Fruit fly (Drosophila melanogaster) whole organism, adult: ENCODE data around the gene drm.

ENCODE experiments used
- CG11617 ChIP-seq: fragments of 200-800 bp; sonication (Bioruptor generic); optimal IDR thresholded peaks from 2 replicates; lab custom pipeline; 2017; ENCODE audit warnings: mild to moderate bottlenecking, missing biosample characterization, missing genetic modification reagents, missing genetic modification characterization
- CG12768 ChIP-seq: fragments of 200-800 bp; sonication (Bioruptor generic); optimal IDR thresholded peaks from 2 replicates; lab custom pipeline; 2017; ENCODE audit warnings: missing biosample characterization, missing genetic modification characterization, mild to moderate bottlenecking, moderate library complexity, missing genetic modification reagents
- CG14711 ChIP-seq: fragments of 200-800 bp; sonication (Bioruptor generic); optimal IDR thresholded peaks from 2 replicates; lab custom pipeline; 2018; ENCODE audit warnings: missing biosample characterization, mild to moderate bottlenecking, missing genetic modification characterization, moderate library complexity
- CG1620 ChIP-seq: fragments of 200-800 bp; sonication (Bioruptor generic); optimal IDR thresholded peaks from 2 replicates; lab custom pipeline; 2016; ENCODE audit warnings: missing biosample characterization, missing genetic modification characterization
- CG33017 ChIP-seq: fragments of 200-800 bp; sonication (Bioruptor generic); optimal IDR thresholded peaks from 2 replicates; lab custom pipeline; 2018; ENCODE audit warnings: missing biosample characterization, mild to moderate bottlenecking, missing genetic modification characterization, moderate library complexity
- CG5204 ChIP-seq: fragments of 200-800 bp; sonication (Bioruptor generic); optimal IDR thresholded peaks from 2 replicates; lab custom pipeline; 2016; ENCODE audit warnings: missing biosample characterization, missing genetic modification characterization
- CG7045 ChIP-seq: fragments of 200-800 bp; sonication (Bioruptor generic); optimal IDR thresholded peaks from 2 replicates; lab custom pipeline; 2017; ENCODE audit warnings: missing biosample characterization, mild to moderate bottlenecking, missing genetic modification characterization
- CG7101 ChIP-seq: fragments of 200-800 bp; sonication (Bioruptor generic); optimal IDR thresholded peaks from 2 replicates; lab custom pipeline; 2018; ENCODE audit warnings: missing biosample characterization, mild to moderate bottlenecking, missing genetic modification characterization, moderate library complexity
- Clk ChIP-seq: fragments of 200-800 bp; sonication (Bioruptor generic); optimal IDR thresholded peaks from 2 replicates; lab custom pipeline; 2017; ENCODE audit warnings: missing biosample characterization, missing genetic modification characterization
- Crg-1 ChIP-seq: fragments of 200-800 bp; sonication (Bioruptor generic); optimal IDR thresholded peaks from 2 replicates; lab custom pipeline; 2016; ENCODE audit warnings: missing biosample characterization, missing genetic modification characterization
- Hr96 ChIP-seq: fragments of 200-800 bp; sonication (Bioruptor generic); optimal IDR thresholded peaks from 2 replicates; lab custom pipeline; 2016; ENCODE audit warnings: missing biosample characterization, missing genetic modification characterization
- Mnt ChIP-seq: fragments of 200-800 bp; sonication (Bioruptor generic); optimal IDR thresholded peaks from 2 replicates; lab custom pipeline; 2016; ENCODE audit warnings: missing biosample characterization, mild to moderate bottlenecking, missing genetic modification characterization
- bab1 ChIP-seq: fragments of 200-800 bp; sonication (Bioruptor generic); optimal IDR thresholded peaks from 3 replicates; lab custom pipeline; 2019; ENCODE audit warnings: missing biosample characterization, mild to moderate bottlenecking, missing genetic modification characterization, moderate library complexity
- cic ChIP-seq: fragments of 200-800 bp; sonication (Bioruptor generic); optimal IDR thresholded peaks from 2 replicates; lab custom pipeline; 2017; ENCODE audit warnings: missing biosample characterization, mild to moderate bottlenecking, missing genetic modification characterization, moderate library complexity
- cnc ChIP-seq, 2 experiments: fragments of >200 bp; optimal IDR thresholded peaks; 2 replicates each; lab custom pipeline; 2017
- kay ChIP-seq: fragments of 200-800 bp; sonication (Bioruptor generic); peaks from one replicate; lab custom pipeline; 2016; ENCODE audit warnings: missing biosample characterization, missing genetic modification characterization, borderline replicate concordance
- ovo ChIP-seq: fragments of 200-800 bp; sonication (Bioruptor generic); optimal IDR thresholded peaks from 2 replicates; lab custom pipeline; 2016; ENCODE audit warnings: missing biosample characterization, missing genetic modification characterization
- pad ChIP-seq: fragments of 200-800 bp; sonication (Bioruptor generic); optimal IDR thresholded peaks from 3 replicates; lab custom pipeline; 2017; ENCODE audit warnings: missing biosample characterization, missing genetic modification characterization, mild to moderate bottlenecking, moderate library complexity, missing genetic modification reagents
- tj ChIP-seq: fragments of 200-800 bp; sonication (Bioruptor generic); optimal IDR thresholded peaks from 3 replicates; lab custom pipeline; 2017; ENCODE audit warnings: missing biosample characterization, mild to moderate bottlenecking, missing genetic modification characterization, moderate library complexity
- toe ChIP-seq: fragments of 200-800 bp; sonication (Bioruptor generic); optimal IDR thresholded peaks from 2 replicates; lab custom pipeline; 2016; ENCODE audit warnings: missing biosample characterization, missing genetic modification characterization

The drm gene

dm6 chr2L:3530186-3530832 is 8.7 kb upstream of the drm start, which contains the start of the genes Spindly and IFT57:
TSS of gene Spindly (minus strand) at chr2L:3530317.
TSS of gene IFT57 (plus strand) at chr2L:3530789.
- TF ChIP-seq bab1 (GFP tag; lab: Kevin White, UChicago) (no peak), CG12768 (GFP tag; lab: Kevin White, UChicago) (no peak), CG1620 (GFP tag; lab: Kevin White, UChicago) (no peak), CG14711 (no peak), CG5204 (GFP tag; lab: Kevin White, UChicago) (no peak), tj (no peak)

- TF ChIP-seq cnc (optimal IDR thresholded peaks at IDR 0.05; lab: Kevin White, UChicago), result no peak
- TF ChIP-seq CG33017, result no peak
- no peak for TF ChIP-seq bab1 (GFP tag; lab: Kevin White, UChicago)
- TF ChIP-seq pad, result no peak
- no peak for TF ChIP-seq CG1620 (GFP tag; lab: Kevin White, UChicago)
- TF ChIP-seq cic (GFP tag; lab: Kevin White, UChicago), result no peak
Observed at dm6 chr2L:3532973-3533525, 6.0 kb upstream of the drm start.

dm6 chr2L:3534227-3534842 is 4.7 kb upstream of the drm start:
- TF ChIP-seq cic (GFP tag; lab: Kevin White, UChicago), result no peak
- no peak for TF ChIP-seq CG14711

- TF ChIP-seq cic (GFP tag; lab: Kevin White, UChicago) (no peak), ovo (GFP tag; lab: Kevin White, UChicago) (no peak), cnc (optimal IDR thresholded peaks at IDR 0.05; lab: Kevin White, UChicago) (no peak), CG33017 (no peak), CG12768 (GFP tag; lab: Kevin White, UChicago) (no peak), Clk (GFP tag; lab: Kevin White, UChicago) (no peak)
Observed at dm6 chr2L:3539412-3539743, 331 bp downstream of the drm start.

dm6 chr2L:3539996-3540395 is 949 bp downstream of the drm start:
- TF ChIP-seq Crg-1 (GFP tag; lab: Kevin White, UChicago), result no peak
- no peak for TF ChIP-seq CG7101 (tag; lab: Kevin White, UChicago)
- no peak for TF ChIP-seq CG5204 (GFP tag; lab: Kevin White, UChicago)
- TF ChIP-seq bab1 (GFP tag; lab: Kevin White, UChicago), result no peak
- no peak for TF ChIP-seq tj
- TF ChIP-seq CG11617 (GFP tag; lab: Kevin White, UChicago), result no peak

- TF ChIP-seq CG33017, result no peak
- no peak for TF ChIP-seq CG12768 (GFP tag; lab: Kevin White, UChicago)
- no peak for TF ChIP-seq toe
- no peak for TF ChIP-seq Clk (GFP tag; lab: Kevin White, UChicago)
- TF ChIP-seq Hr96, result no peak
- no peak for TF ChIP-seq CG7045 (GFP tag; lab: Kevin White, UChicago)
- no peak for TF ChIP-seq CG1620 (GFP tag; lab: Kevin White, UChicago)
- TF ChIP-seq Crg-1 (GFP tag; lab: Kevin White, UChicago), result no peak
- no peak for TF ChIP-seq kay (GFP tag; lab: Kevin White, UChicago)
- no peak for TF ChIP-seq CG5204 (GFP tag; lab: Kevin White, UChicago)
- TF ChIP-seq tj, result no peak
- no peak for TF ChIP-seq CG11617 (GFP tag; lab: Kevin White, UChicago)
- no peak for TF ChIP-seq pad
- TF ChIP-seq cnc (optimal IDR thresholded peaks at IDR 0.05; lab: Kevin White, UChicago), result no peak
- no peak for TF ChIP-seq ovo (GFP tag; lab: Kevin White, UChicago)
- no peak for TF ChIP-seq CG7101 (tag; lab: Kevin White, UChicago)
Observed at dm6 chr2L:3543062-3543461, 4.0 kb downstream of the drm start.

dm6 chr2L:3545033-3545666 is 6.1 kb downstream of the drm start:
- TF ChIP-seq bab1 (GFP tag; lab: Kevin White, UChicago) (no peak), pad (peak; percentile 22), cnc (optimal IDR thresholded peaks at IDR 0.05; lab: Kevin White, UChicago) (no peak), Clk (GFP tag; lab: Kevin White, UChicago) (no peak), kay (GFP tag; lab: Kevin White, UChicago) (no peak), Mnt (GFP tag; lab: Kevin White, UChicago) (no peak), CG11617 (GFP tag; lab: Kevin White, UChicago) (no peak)
